Worm (Caenorhabditis elegans): ENCODE results near the gene drn-1.

DNA sequence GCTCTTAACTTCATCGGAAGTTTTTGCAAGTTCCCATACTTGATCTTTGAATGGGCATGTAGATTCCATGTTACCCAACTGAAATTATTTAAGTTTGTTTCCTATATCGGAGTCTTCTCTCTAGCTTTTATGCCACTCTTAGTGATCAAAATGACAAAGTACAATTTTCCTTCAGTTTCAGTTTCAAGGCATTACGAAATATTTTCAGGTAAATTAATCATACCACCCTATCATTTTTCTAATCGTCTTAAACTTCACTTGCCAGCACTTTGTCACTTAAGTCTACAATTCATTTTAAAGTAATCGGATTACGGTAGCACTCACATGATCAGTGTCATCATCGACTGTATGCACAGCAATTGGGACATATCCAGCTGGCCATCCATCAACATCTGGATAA, 36.9 kb downstream of the drn-1 start:
- no peak for TF ChIP-seq aly-2 (tag; optimal IDR thresholded peaks at IDR 0.05)
- TF ChIP-seq daf-12 (tag; optimal IDR thresholded peaks at IDR 0.05) = no peak
- no peak for TF ChIP-seq R02D3.7 (tag; optimal IDR thresholded peaks at IDR 0.05)
- no peak for TF ChIP-seq nhr-77 (tag; optimal IDR thresholded peaks at IDR 0.05)
- TF ChIP-seq lin-39 (tag; optimal IDR thresholded peaks at IDR 0.05) = no peak
